Fruit fly (Drosophila melanogaster) whole organism, embryonic: ENCODE measurements around the gene yps.

Experiments used
- Awh ChIP-seq: fragments of 200-800 bp; sonication (Bioruptor generic); IDR thresholded peaks from 2 replicates; pipeline ENCODE4, ENCODE4 v1.3.6; 2022; ENCODE audit warnings: missing biosample characterization, missing genetic modification characterization
- CG10543 ChIP-seq: fragments of 200-800 bp; sonication (Bioruptor generic); optimal IDR thresholded peaks from 3 replicates; lab custom pipeline; 2017; ENCODE audit warnings: missing biosample characterization, mild to moderate bottlenecking, missing genetic modification characterization, moderate library complexity
- CG10959 ChIP-seq: fragments of 200-800 bp; sonication (Bioruptor generic); IDR thresholded peaks from 2 replicates; pipeline ENCODE4 v1.3.6; 2022; ENCODE audit warnings: missing biosample characterization, missing genetic modification characterization
- CG12071 ChIP-seq: fragments of 200-800 bp; sonication (Bioruptor generic); optimal IDR thresholded peaks from 3 replicates; lab custom pipeline; 2018; ENCODE audit warnings: missing biosample characterization, mild to moderate bottlenecking, missing genetic modification characterization
- CG12219 ChIP-seq: fragments of 200-800 bp; sonication (Bioruptor generic); optimal IDR thresholded peaks from 3 replicates; lab custom pipeline; 2018; ENCODE audit warnings: missing biosample characterization, mild to moderate bottlenecking, missing genetic modification characterization
- CG12659 ChIP-seq: fragments of 200-800 bp; sonication (Bioruptor generic); optimal IDR thresholded peaks from 3 replicates; lab custom pipeline; 2017; ENCODE audit warnings: mild to moderate bottlenecking, missing biosample characterization, missing genetic modification reagents, missing genetic modification characterization
- CG12942 ChIP-seq: fragments of 200-800 bp; sonication (Bioruptor generic); optimal IDR thresholded peaks from 3 replicates; lab custom pipeline; 2016; ENCODE audit warnings: missing biosample characterization, missing genetic modification characterization
- CG13624 ChIP-seq: fragments of 200-800 bp; sonication (Bioruptor generic); optimal IDR thresholded peaks from 2 replicates; lab custom pipeline; 2016; ENCODE audit warnings: missing biosample characterization, missing genetic modification characterization
- CG14965 ChIP-seq: fragments of 200-800 bp; sonication (Bioruptor generic); optimal IDR thresholded peaks from 2 replicates; lab custom pipeline; 2016; ENCODE audit warnings: missing biosample characterization, missing genetic modification characterization, borderline replicate concordance
- CG17385 ChIP-seq: fragments of 200-800 bp; sonication (Bioruptor generic); optimal IDR thresholded peaks from 3 replicates; lab custom pipeline; 2018; ENCODE audit warnings: missing biosample characterization, mild to moderate bottlenecking, missing genetic modification characterization
- CG1792 ChIP-seq: fragments of 200-800 bp; sonication (Bioruptor generic); optimal IDR thresholded peaks from 2 replicates; lab custom pipeline; 2016; ENCODE audit warnings: missing biosample characterization, missing genetic modification characterization
- CG2202 ChIP-seq: fragments of 200-800 bp; sonication (Bioruptor generic); optimal IDR thresholded peaks from 2 replicates; lab custom pipeline; 2018; ENCODE audit warnings: missing biosample characterization, mild to moderate bottlenecking, missing genetic modification characterization
- CG6654 ChIP-seq: fragments of 200-800 bp; sonication (Bioruptor generic); optimal IDR thresholded peaks from 2 replicates; lab custom pipeline; 2017; ENCODE audit warnings: missing biosample characterization, mild to moderate bottlenecking, missing genetic modification characterization
- CG6683 ChIP-seq: fragments of 200-800 bp; sonication (Bioruptor generic); optimal IDR thresholded peaks from 2 replicates; lab custom pipeline; 2017; ENCODE audit warnings: missing biosample characterization, mild to moderate bottlenecking, missing genetic modification characterization, missing genetic modification reagents
- CG7271 ChIP-seq: fragments of 200-800 bp; sonication (Bioruptor generic); optimal IDR thresholded peaks from 2 replicates; lab custom pipeline; 2018; ENCODE audit warnings: missing biosample characterization, mild to moderate bottlenecking, missing genetic modification characterization, moderate library complexity
- CG7357 ChIP-seq: fragments of 200-800 bp; sonication (Bioruptor generic); IDR thresholded peaks from 3 replicates; pipeline ENCODE4 v1.3.6; 2022; ENCODE audit warnings: missing biosample characterization, missing genetic modification characterization
- CG7987 ChIP-seq: fragments of 200-800 bp; sonication (Bioruptor generic); optimal IDR thresholded peaks from 2 replicates; lab custom pipeline; 2018; ENCODE audit warnings: missing biosample characterization, mild to moderate bottlenecking, missing genetic modification characterization, moderate library complexity
- CG8359 ChIP-seq: fragments of 200-800 bp; sonication (Bioruptor generic); optimal IDR thresholded peaks from 2 replicates; lab custom pipeline; 2017; ENCODE audit warnings: missing biosample characterization, mild to moderate bottlenecking, missing genetic modification characterization, borderline replicate concordance
- CG9876 ChIP-seq: fragments of 200-800 bp; sonication (Bioruptor generic); optimal IDR thresholded peaks from 2 replicates; lab custom pipeline; 2016; ENCODE audit warnings: missing biosample characterization, missing genetic modification characterization
- D19B ChIP-seq: fragments of 200-800 bp; sonication (Bioruptor generic); optimal IDR thresholded peaks from 2 replicates; lab custom pipeline; 2017; ENCODE audit warnings: missing biosample characterization, mild to moderate bottlenecking, missing genetic modification characterization
- Dll ChIP-seq: fragments of 200-800 bp; sonication (Bioruptor generic); IDR thresholded peaks from 4 replicates; pipeline ENCODE4 v1.3.6; 2022; ENCODE audit warnings: missing biosample characterization, missing genetic modification characterization; ENCODE audit not compliant: partially characterized antibody
- Gug ChIP-seq: fragments of 200-800 bp; sonication (Bioruptor generic); IDR thresholded peaks from 4 replicates; pipeline ENCODE4 v1.3.6; 2022; ENCODE audit warnings: missing biosample characterization, missing genetic modification characterization
- HmgD ChIP-seq: fragments of 200-800 bp; sonication (Bioruptor generic); optimal IDR thresholded peaks from 3 replicates; lab custom pipeline; 2016; ENCODE audit warnings: missing biosample characterization, missing genetic modification characterization
- HmgZ ChIP-seq: fragments of 200-800 bp; sonication (Bioruptor generic); optimal IDR thresholded peaks from 2 replicates; lab custom pipeline; 2018; ENCODE audit warnings: missing biosample characterization, mild to moderate bottlenecking, missing genetic modification characterization
- Lim3 ChIP-seq: fragments of 200-800 bp; sonication (Bioruptor generic); IDR thresholded peaks from 2 replicates; pipeline ENCODE4 v1.3.6; 2022; ENCODE audit warnings: missing biosample characterization, missing genetic modification characterization
- Mrtf ChIP-seq: fragments of 200-800 bp; sonication (Bioruptor generic); IDR thresholded peaks from 3 replicates; pipeline ENCODE4 v1.3.6; 2022; ENCODE audit warnings: missing biosample characterization, missing genetic modification characterization
- Nf-YC ChIP-seq: fragments of 200-800 bp; optimal IDR thresholded peaks from 3 replicates; lab custom pipeline; 2019; ENCODE audit warnings: missing biosample characterization, mild to moderate bottlenecking, missing genetic modification characterization, moderate library complexity
- Pdp1 ChIP-seq, 2 experiments: fragments of 200-800 bp; sonication (Bioruptor generic); optimal IDR thresholded peaks; 3 replicates each; lab custom pipeline; 2016; ENCODE audit warnings: missing biosample characterization in 2 of 2, missing genetic modification characterization in 2 of 2, mild to moderate bottlenecking in 1 of 2, moderate library complexity in 1 of 2
- Sox102F ChIP-seq: fragments of 200-800 bp; sonication (Bioruptor generic); optimal IDR thresholded peaks from 2 replicates; lab custom pipeline; 2018; ENCODE audit warnings: missing biosample characterization, mild to moderate bottlenecking, missing genetic modification characterization, moderate library complexity
- Xrp1 ChIP-seq: fragments of 200-800 bp; sonication (Bioruptor generic); IDR thresholded peaks from 2 replicates; pipeline ENCODE4 v1.3.6; 2022; ENCODE audit warnings: missing biosample characterization, missing genetic modification characterization
- amos ChIP-seq: fragments of 200-800 bp; sonication (Bioruptor generic); IDR thresholded peaks from 2 replicates; pipeline ENCODE4 v1.3.6; 2022; ENCODE audit warnings: missing biosample characterization, missing genetic modification characterization; ENCODE audit not compliant: partially characterized antibody
- aop ChIP-seq: fragments of 200-800 bp; sonication (Bioruptor generic); IDR thresholded peaks from 2 replicates; pipeline ENCODE4 v1.3.6; 2022; ENCODE audit warnings: missing biosample characterization, missing genetic modification characterization
- croc ChIP-seq: fragments of 200-800 bp; sonication (Bioruptor generic); conservative IDR thresholded peaks from 3 replicates; pipeline ENCODE4 v1.3.6; 2022; ENCODE audit warnings: missing biosample characterization, missing genetic modification characterization
- danr ChIP-seq: fragments of 200-800 bp; sonication (Bioruptor generic); IDR thresholded peaks from 2 replicates; pipeline ENCODE4 v1.3.6; 2022; ENCODE audit warnings: missing biosample characterization, missing genetic modification characterization
- eve ChIP-seq, 2 experiments: fragments of >200 bp; optimal IDR thresholded peaks; 2 replicates each; lab custom pipeline; 2017; ENCODE audit warnings: missing biosample characterization in 2 of 2, missing genetic modification characterization in 2 of 2
- gt ChIP-seq: fragments of 200-800 bp; sonication (Bioruptor generic); IDR thresholded peaks from 2 replicates; pipeline ENCODE4 v1.3.6; 2022; ENCODE audit warnings: missing biosample characterization, missing genetic modification characterization
- ken ChIP-seq: fragments of 200-800 bp; sonication (Bioruptor generic); IDR thresholded peaks from 3 replicates; pipeline ENCODE4 v1.3.6; 2022; ENCODE audit warnings: missing biosample characterization, missing genetic modification characterization
- nom ChIP-seq: fragments of 200-800 bp; sonication (Bioruptor generic); optimal IDR thresholded peaks from 2 replicates; lab custom pipeline; 2017; ENCODE audit warnings: missing biosample characterization, missing genetic modification characterization, mild to moderate bottlenecking, moderate library complexity, missing genetic modification reagents
- oc ChIP-seq: fragments of 200-800 bp; sonication (Bioruptor generic); optimal IDR thresholded peaks from 2 replicates; lab custom pipeline; 2018; ENCODE audit warnings: missing biosample characterization, mild to moderate bottlenecking, missing genetic modification characterization, moderate library complexity
- org-1 ChIP-seq: fragments of 200-800 bp; sonication (Bioruptor generic); optimal IDR thresholded peaks from 2 replicates; lab custom pipeline; 2017; ENCODE audit warnings: missing biosample characterization, missing genetic modification characterization
- pb ChIP-seq: fragments of 200-800 bp; sonication (Bioruptor generic); optimal IDR thresholded peaks from 3 replicates; lab custom pipeline; 2016; ENCODE audit warnings: missing biosample characterization, missing genetic modification characterization
- peb ChIP-seq: fragments of 200-800 bp; sonication (Bioruptor generic); IDR thresholded peaks from 2 replicates; pipeline ENCODE4 v1.3.6; 2022; ENCODE audit warnings: missing biosample characterization, missing genetic modification characterization
- pum ChIP-seq: fragments of 200-800 bp; sonication (Bioruptor generic); optimal IDR thresholded peaks from 2 replicates; lab custom pipeline; 2016; ENCODE audit warnings: missing biosample characterization, missing genetic modification characterization
- ranshi ChIP-seq: fragments of 200-800 bp; sonication (Bioruptor generic); IDR thresholded peaks from 2 replicates; pipeline ENCODE4 v1.3.6; 2022; ENCODE audit warnings: missing biosample characterization, missing genetic modification characterization
- run ChIP-seq: fragments of 200-800 bp; sonication (Bioruptor generic); optimal IDR thresholded peaks from 3 replicates; lab custom pipeline; 2018; ENCODE audit warnings: missing biosample characterization, mild to moderate bottlenecking, missing genetic modification characterization
- tin ChIP-seq: fragments of 200-800 bp; sonication (Bioruptor generic); optimal IDR thresholded peaks from 3 replicates; lab custom pipeline; 2016; ENCODE audit warnings: missing biosample characterization, missing genetic modification characterization
- tll ChIP-seq, 2 experiments: fragments of 200-800 bp in 1 of 2; fragments of >200 bp in 1 of 2; sonication (Bioruptor generic) in 1 of 2; optimal IDR thresholded peaks; 2 replicates each; lab custom pipeline; 2017 to 2019; ENCODE audit warnings: missing biosample characterization in 2 of 2, missing genetic modification characterization in 2 of 2, mild to moderate bottlenecking in 1 of 2, moderate library complexity in 1 of 2
- trh ChIP-seq: fragments of 200-800 bp; sonication (Bioruptor generic); optimal IDR thresholded peaks from 2 replicates; lab custom pipeline; 2016; ENCODE audit warnings: missing biosample characterization, missing genetic modification characterization
- wor ChIP-seq: fragments of 200-800 bp; sonication (Bioruptor generic); IDR thresholded peaks from 2 replicates; pipeline ENCODE4 v1.3.6; 2022; ENCODE audit warnings: missing biosample characterization, missing genetic modification characterization
- zen2 ChIP-seq: fragments of 200-800 bp; sonication (Bioruptor generic); IDR thresholded peaks from 3 replicates; pipeline ENCODE4 v1.3.6; 2022; ENCODE audit warnings: missing biosample characterization, missing genetic modification characterization; ENCODE audit not compliant: partially characterized antibody

yps gene

DNA sequence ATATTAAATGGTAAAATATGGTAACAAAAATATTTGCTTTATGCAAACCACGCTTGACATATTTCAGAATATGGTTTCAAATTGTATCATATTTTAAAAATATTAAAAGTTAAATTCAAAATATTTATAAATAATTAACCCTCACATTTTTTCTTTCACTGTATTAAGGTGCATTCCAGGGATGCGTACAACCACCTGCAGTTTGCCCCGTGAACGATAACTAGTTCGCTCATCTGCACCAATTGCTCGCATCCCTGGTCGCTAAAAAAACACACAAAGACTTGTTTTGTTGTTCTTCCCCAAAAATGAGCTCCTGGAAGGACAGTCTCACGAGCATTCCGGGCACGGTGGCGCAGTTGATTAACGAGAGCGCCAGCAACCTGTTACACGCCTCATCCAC lies 7.0 kb upstream of the yps start, which contains the start of gene DEF8 (continued):
- TF ChIP-seq CG9876 (GFP tag; lab: Kevin White, UChicago) (no peak), oc (tag; lab: Kevin White, UChicago) (peak; percentile 91), wor (GFP tag; lab: Robert Waterston, UW) (peak; percentile 77), pb (GFP tag; lab: Kevin White, UChicago) (no peak), gt (GFP tag; lab: Robert Waterston, UW) (0 out of 2 replicates have a peak, but pooled peaks have one; percentile 22), CG10959 (peak; percentile 76), CG7357 (GFP tag; lab: Robert Waterston, UW) (no peak), CG1792 (GFP tag; lab: Kevin White, UChicago) (no peak), Nf-YC (tag; lab: Kevin White, UChicago) (peak; percentile 73), CG17385 (GFP tag; lab: Kevin White, UChicago) (peak; percentile 81), aop (GFP tag; lab: Robert Waterston, UW) (peak; percentile 55; the same call in 1 of the 2 replicates), CG12071 (GFP tag; lab: Kevin White, UChicago) (no peak), Awh (GFP tag; lab: Robert Waterston, UW) (peak; percentile 90), CG8359 (GFP tag; lab: Kevin White, UChicago) (peak; percentile 60), tin (peak; percentile 85), CG13624 (GFP tag; lab: Kevin White, UChicago) (peak; percentile 33), CG6654 (GFP tag; lab: Kevin White, UChicago) (peak; percentile 11), CG2202 (tag; lab: Kevin White, UChicago) (peak; percentile 75), pum (GFP tag; lab: Kevin White, UChicago) (no peak), HmgZ (tag; lab: Kevin White, UChicago) (peak; percentile 81), Dll (GFP tag; lab: Robert Waterston, UW) (peak; percentile 49; the same call in 1 of the 4 replicates), CG6683 (GFP tag; lab: Kevin White, UChicago) (peak; percentile 71), run (tag; lab: Kevin White, UChicago) (peak; percentile 67), CG7271 (peak; percentile 83), peb (GFP tag; lab: Robert Waterston, UW) (peak; percentile 41; the same call in 1 of the 2 replicates), D19B (GFP tag; lab: Kevin White, UChicago) (no peak), CG14965 (GFP tag; lab: Kevin White, UChicago) (no peak), ranshi (GFP tag; lab: Robert Waterston, UW) (peak; percentile 91), CG12219 (GFP tag; lab: Kevin White, UChicago) (peak; percentile 49), CG12942 (GFP tag; lab: Kevin White, UChicago) (peak; percentile 77), amos (GFP tag; lab: Robert Waterston, UW) (peak; percentile 48), zen2 (no peak), Mrtf (GFP tag; lab: Robert Waterston, UW) (peak; percentile 55; the same call in 2 of the 3 replicates), CG10543 (GFP tag; lab: Kevin White, UChicago) (peak; percentile 40), CG7987 (GFP tag; lab: Kevin White, UChicago) (peak; percentile 72), Gug (GFP tag; lab: Robert Waterston, UW) (peak; percentile 48; the same call in 1 of the 4 replicates), Sox102F (GFP tag; lab: Kevin White, UChicago) (peak; percentile 93), Lim3 (peak; percentile 42; the same call in 1 of the 2 replicates), CG12659 (GFP tag; lab: Kevin White, UChicago) (peak; percentile 87), org-1 (GFP tag; lab: Kevin White, UChicago) (peak; percentile 31), nom (GFP tag; lab: Kevin White, UChicago) (peak; percentile 74), eve (GFP tag; optimal IDR thresholded peaks at IDR 0.05; lab: Kevin White, UChicago) (no peak), Pdp1 (GFP tag; optimal IDR thresholded peaks at IDR 0.05; lab: Kevin White, UChicago) (peak in 1 of 2 experiments; percentile 20), HmgD (GFP tag; lab: Kevin White, UChicago) (no peak), ken (GFP tag; lab: Robert Waterston, UW) (peak; percentile 75), Xrp1 (GFP tag; lab: Robert Waterston, UW) (peak; percentile 94), croc (GFP tag; lab: Robert Waterston, UW) (peak; percentile 69), tll (GFP tag; optimal IDR thresholded peaks at IDR 0.05; lab: Kevin White, UChicago) (no peak), trh (peak; percentile 31), danr (GFP tag; lab: Robert Waterston, UW) (peak; percentile 26; the same call in 1 of the 2 replicates)
